Fruit fly (Drosophila melanogaster): Measurements from ENCODE around the gene CG7488.

DNA sequence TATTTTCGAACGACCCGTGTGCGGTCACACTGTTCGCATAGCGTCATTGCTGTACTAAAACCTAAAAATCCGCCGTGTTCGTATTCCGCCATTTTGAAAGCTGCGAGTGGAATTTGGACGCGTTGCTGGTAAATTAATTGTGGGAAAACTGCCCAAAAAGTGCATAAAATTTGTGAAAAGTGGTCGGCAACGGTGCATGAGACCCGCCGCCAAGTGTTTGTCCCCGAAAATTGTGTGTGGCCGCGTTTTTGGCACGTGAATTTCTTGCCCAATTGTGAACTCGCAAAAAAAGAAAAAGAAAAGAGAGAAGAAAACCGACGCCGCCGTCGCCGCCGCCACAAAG is 16.2 kb downstream of the CG7488 start, which contains the start of gene CtBP:
- TF ChIP-seq CTCF (optimal IDR thresholded peaks at IDR 0.05), result no peak
- TF ChIP-seq CG8478 (optimal IDR thresholded peaks at IDR 0.05), result no peak

Data from S2 (cell line).